Worm (Caenorhabditis elegans) whole organism, early embryonic: ENCODE measurements around the gene C31B8.7.

Experiments used
- B0310.2 ChIP-seq: sonication (generic microtip); optimal IDR thresholded peaks from 2 replicates; lab custom pipeline; 2016; ENCODE audit warnings: mild to moderate bottlenecking, missing genetic modification characterization, missing compliant biosample characterization
- F13C5.2 ChIP-seq: sonication (generic microtip); optimal IDR thresholded peaks from 2 replicates; lab custom pipeline; 2017; ENCODE audit warnings: mild to moderate bottlenecking, missing genetic modification characterization, inconsistent platforms, missing compliant biosample characterization
- aly-1 ChIP-seq: sonication (generic microtip); optimal IDR thresholded peaks from 2 replicates; lab custom pipeline; 2016; ENCODE audit warnings: missing genetic modification characterization, missing compliant biosample characterization
- ama-1 ChIP-seq: fragments of 150-350 bp; optimal IDR thresholded peaks from 2 replicates; lab custom pipeline; 2014
- ceh-13 ChIP-seq: fragments of 200-800 bp; sonication (Bioruptor generic); optimal IDR thresholded peaks from 2 replicates; lab custom pipeline; 2018; ENCODE audit warnings: mild to moderate bottlenecking, missing genetic modification characterization, missing compliant biosample characterization
- ceh-36 ChIP-seq: sonication (generic microtip); optimal IDR thresholded peaks from 2 replicates; lab custom pipeline; 2016; ENCODE audit warnings: missing genetic modification characterization, inconsistent platforms, missing compliant biosample characterization
- ets-7 ChIP-seq: sonication (generic microtip); optimal IDR thresholded peaks from 2 replicates; lab custom pipeline; 2016; ENCODE audit warnings: missing genotype, missing genetic modification characterization, missing compliant biosample characterization
- flt-1 ChIP-seq: fragments of 200-800 bp; sonication (Bioruptor generic); IDR thresholded peaks from 2 replicates; pipeline ENCODE4 v1.3.6; 2022; ENCODE audit warnings: missing genetic modification characterization, missing compliant biosample characterization
- hmbx-1 ChIP-seq: sonication (generic microtip); optimal IDR thresholded peaks from 2 replicates; lab custom pipeline; 2016; ENCODE audit warnings: mild to moderate bottlenecking, missing genetic modification characterization, missing compliant biosample characterization
- hmg-4 ChIP-seq: fragments of 200-800 bp; sonication (Bioruptor generic); optimal IDR thresholded peaks from 2 replicates; lab custom pipeline; 2018; ENCODE audit warnings: mild to moderate bottlenecking, missing genetic modification characterization, missing compliant biosample characterization
- hnd-1 ChIP-seq: sonication (generic microtip); optimal IDR thresholded peaks from 2 replicates; lab custom pipeline; 2016; ENCODE audit warnings: missing genetic modification characterization, missing compliant biosample characterization
- pes-1 ChIP-seq: fragments of 200-800 bp; sonication (Bioruptor generic); IDR thresholded peaks from 2 replicates; pipeline ENCODE4 v1.3.6; 2022; ENCODE audit warnings: missing genetic modification reagents, missing genetic modification characterization, missing compliant biosample characterization
- scrt-1 ChIP-seq: fragments of 200-800 bp; sonication (Bioruptor generic); IDR thresholded peaks from 2 replicates; pipeline ENCODE4 v1.3.6; 2022; ENCODE audit warnings: missing genetic modification characterization, missing compliant biosample characterization
- sea-1 ChIP-seq: fragments of 200-800 bp; sonication (Bioruptor generic); conservative IDR thresholded peaks from 2 replicates; pipeline ENCODE4 v1.3.6; 2022; ENCODE audit warnings: missing genetic modification characterization, missing compliant biosample characterization
- tbx-11 ChIP-seq: fragments of 200-800 bp; sonication (Bioruptor generic); IDR thresholded peaks from 2 replicates; pipeline ENCODE4 v1.3.6; 2022; ENCODE audit warnings: missing genetic modification characterization, missing compliant biosample characterization
- tbx-37 ChIP-seq: fragments of 200-800 bp; sonication (Bioruptor generic); conservative IDR thresholded peaks from 2 replicates; pipeline ENCODE4 v1.3.6; 2022; ENCODE audit warnings: missing genetic modification reagents, missing genetic modification characterization, missing compliant biosample characterization
- tra-4 ChIP-seq: sonication (generic microtip); optimal IDR thresholded peaks from 2 replicates; lab custom pipeline; 2017; ENCODE audit warnings: missing genetic modification characterization, missing compliant biosample characterization

C31B8.7 gene

ce11 chrV:2899867-2900266 is 3.3 kb downstream of the C31B8.7 start, which contains the start of gene str-46:
Gene str-46, minus strand, starts transcription at chrV:2899967.
- TF ChIP-seq tbx-11: no peak
- no peak for TF ChIP-seq sea-1 (GFP tag; lab: Robert Waterston, UW)
- TF ChIP-seq flt-1: no peak

ce11 chrV:2896198-2896660 is 6.9 kb downstream of the C31B8.7 start, which contains the start of gene pals-32:
Gene pals-32, plus strand, starts transcription at chrV:2896610.
- TF ChIP-seq ama-1 (no peak), hnd-1 (tag; lab: Kevin White, UChicago) (no peak), scrt-1 (GFP tag; lab: Robert Waterston, UW) (no peak)

ce11 chrV:2892976-2893375 is 10.2 kb downstream of the C31B8.7 start, which contains the start of gene srh-127:
Gene srh-127, plus strand, starts transcription at chrV:2893276.
- TF ChIP-seq hmbx-1 (no peak), tbx-11 (no peak), tra-4 (tag; lab: Kevin White, UChicago) (no peak), F13C5.2 (tag; lab: Kevin White, UChicago) (no peak), ceh-36 (tag; lab: Kevin White, UChicago) (no peak), hmg-4 (GFP tag; lab: Kevin White, UChicago) (no peak), ets-7 (tag; lab: Kevin White, UChicago) (no peak), scrt-1 (GFP tag; lab: Robert Waterston, UW) (no peak), B0310.2 (tag; lab: Kevin White, UChicago) (no peak), sea-1 (GFP tag; lab: Robert Waterston, UW) (no peak), ama-1 (no peak), flt-1 (no peak), pes-1 (GFP tag; lab: Robert Waterston, UW) (no peak), aly-1 (no peak), tbx-37 (GFP tag; lab: Robert Waterston, UW) (no peak), hnd-1 (tag; lab: Kevin White, UChicago) (no peak), ceh-13 (GFP tag; lab: Kevin White, UChicago) (no peak)

ce11 chrV:2891927-2892326 is 11.2 kb downstream of the C31B8.7 start, which contains the start of gene F37B4.15:
Gene F37B4.15, plus strand, starts transcription at chrV:2892227.
- no peak for TF ChIP-seq flt-1

- TF ChIP-seq hmbx-1: no peak
- TF ChIP-seq ets-7 (tag; lab: Kevin White, UChicago): no peak
- no peak for TF ChIP-seq sea-1 (GFP tag; lab: Robert Waterston, UW)
- no peak for TF ChIP-seq tbx-11
- TF ChIP-seq tra-4 (tag; lab: Kevin White, UChicago): no peak
- no peak for TF ChIP-seq pes-1 (GFP tag; lab: Robert Waterston, UW)
- no peak for TF ChIP-seq hnd-1 (tag; lab: Kevin White, UChicago)
- TF ChIP-seq tbx-37 (GFP tag; lab: Robert Waterston, UW): no peak
- no peak for TF ChIP-seq hmg-4 (GFP tag; lab: Kevin White, UChicago)
These were observed 14.4 kb downstream of the C31B8.7 start, which contains the start of gene srw-4 for ce11 chrV:2888681-2889080. Gene srw-4, minus strand, starts transcription at chrV:2888781.

- TF ChIP-seq ama-1 (no peak), flt-1 (no peak), B0310.2 (tag; lab: Kevin White, UChicago) (no peak), tra-4 (tag; lab: Kevin White, UChicago) (no peak), pes-1 (GFP tag; lab: Robert Waterston, UW) (no peak), sea-1 (GFP tag; lab: Robert Waterston, UW) (no peak), aly-1 (no peak), hmbx-1 (no peak), ets-7 (tag; lab: Kevin White, UChicago) (no peak), scrt-1 (GFP tag; lab: Robert Waterston, UW) (no peak), F13C5.2 (tag; lab: Kevin White, UChicago) (no peak), hnd-1 (tag; lab: Kevin White, UChicago) (no peak), ceh-13 (GFP tag; lab: Kevin White, UChicago) (no peak), hmg-4 (GFP tag; lab: Kevin White, UChicago) (no peak), tbx-11 (no peak), tbx-37 (GFP tag; lab: Robert Waterston, UW) (no peak), ceh-36 (tag; lab: Kevin White, UChicago) (no peak)
These were observed 14.9 kb downstream of the C31B8.7 start for ce11 chrV:2888265-2888664.

ce11 chrV:2884411-2884810 is 18.7 kb downstream of the C31B8.7 start, which contains the start of gene sre-24:
Gene sre-24, plus strand, starts transcription at chrV:2884711.
- TF ChIP-seq aly-1 (no peak), B0310.2 (tag; lab: Kevin White, UChicago) (no peak), ceh-36 (tag; lab: Kevin White, UChicago) (no peak)

ce11 chrV:2883097-2883496 is 20.0 kb downstream of the C31B8.7 start:
- no peak for TF ChIP-seq ama-1
- TF ChIP-seq scrt-1 (GFP tag; lab: Robert Waterston, UW): no peak
- TF ChIP-seq hnd-1 (tag; lab: Kevin White, UChicago): no peak
- TF ChIP-seq ceh-36 (tag; lab: Kevin White, UChicago): no peak
- no peak for TF ChIP-seq B0310.2 (tag; lab: Kevin White, UChicago)
- no peak for TF ChIP-seq sea-1 (GFP tag; lab: Robert Waterston, UW)
- TF ChIP-seq flt-1: no peak
- no peak for TF ChIP-seq ceh-13 (GFP tag; lab: Kevin White, UChicago)
- TF ChIP-seq ets-7 (tag; lab: Kevin White, UChicago): no peak
